Fruit fly (Drosophila melanogaster) Kc167 (cell line): ENCODE data around the gene CG12320.

Experiments
- h ChIP-seq: fragments of >200 bp; optimal IDR thresholded peaks from 3 replicates; lab custom pipeline; 2018; ENCODE audit warnings: missing external identifiers
- insv ChIP-seq: fragments of >200 bp; optimal IDR thresholded peaks from 3 replicates; lab custom pipeline; 2018; ENCODE audit warnings: missing external identifiers
- psq ChIP-seq: fragments of >200 bp; optimal IDR thresholded peaks from 2 replicates; lab custom pipeline; 2017; ENCODE audit warnings: missing external identifiers

DNA sequence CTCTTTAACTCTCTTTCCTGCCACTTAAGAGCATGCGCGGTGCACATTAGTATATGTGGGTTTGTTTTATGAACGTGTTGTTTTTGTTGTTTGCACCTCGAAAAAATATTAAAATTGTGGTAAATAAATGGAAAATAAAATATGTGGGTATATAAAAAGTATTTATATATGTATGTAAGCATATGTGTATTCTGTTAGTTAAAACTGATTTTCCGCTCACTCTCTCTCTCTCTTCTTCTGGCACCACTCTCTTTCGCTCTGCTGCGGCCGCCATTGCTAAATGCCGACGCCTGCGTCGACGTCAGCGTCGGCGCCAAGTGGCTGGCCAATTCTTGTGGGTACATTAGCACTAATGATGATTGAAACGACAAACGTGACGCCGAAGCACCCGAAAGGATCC is 12.7 kb upstream of the CG12320 start:
- TF ChIP-seq h (lab: Kevin White, UChicago) = no peak
- no peak for TF ChIP-seq psq
- no peak for TF ChIP-seq insv (lab: Kevin White, UChicago)
